Fruit fly (Drosophila melanogaster): ENCODE results near the gene CG13837.

- TF ChIP-seq psq (optimal IDR thresholded peaks at IDR 0.05) (no peak), Sin3A (optimal IDR thresholded peaks at IDR 0.05) (no peak), Myc (optimal IDR thresholded peaks at IDR 0.05) (no peak)
Measured at dm6 chr3R:23035463-23035862, 8.3 kb upstream of the CG13837 start, which contains the start of gene CG13833.
